Worm (Caenorhabditis elegans) whole organism, mixed stage, embryonic: ENCODE results near the gene M163.22.

ENCODE experiments used
- M03D4.4 ChIP-seq: sonication (generic microtip); optimal IDR thresholded peaks from 2 replicates; lab custom pipeline; 2017; ENCODE audit warnings: mild to moderate bottlenecking, missing genetic modification characterization, missing compliant biosample characterization
- bed-3 ChIP-seq: fragments of 200-800 bp; sonication (Bioruptor generic); optimal IDR thresholded peaks from 3 replicates; lab custom pipeline; 2018; ENCODE audit warnings: mild to moderate bottlenecking, missing genetic modification characterization, moderate library complexity, missing compliant biosample characterization
- blmp-1 ChIP-seq: fragments of 150-350 bp; optimal IDR thresholded peaks from 2 replicates; lab custom pipeline; 2014; ENCODE audit warnings: missing biosample characterization, missing genetic modification characterization
- ceh-39 ChIP-seq: fragments of 150-350 bp; optimal IDR thresholded peaks from 2 replicates; lab custom pipeline; 2014; ENCODE audit warnings: missing biosample characterization, missing genetic modification characterization
- ceh-43 ChIP-seq: fragments of 200-800 bp; sonication (Bioruptor generic); optimal IDR thresholded peaks from 2 replicates; lab custom pipeline; 2018; ENCODE audit warnings: mild to moderate bottlenecking, missing genetic modification characterization, moderate library complexity, missing compliant biosample characterization
- ceh-83 ChIP-seq: fragments of 200-800 bp; sonication (Bioruptor generic); optimal IDR thresholded peaks from 2 replicates; lab custom pipeline; 2018; ENCODE audit warnings: mild to moderate bottlenecking, missing genetic modification characterization, missing compliant biosample characterization
- ces-1 ChIP-seq: fragments of 150-350 bp; optimal IDR thresholded peaks from 2 replicates; lab custom pipeline; 2014; ENCODE audit warnings: missing biosample characterization, missing genetic modification reagents, missing genetic modification characterization
- cnd-1 ChIP-seq: fragments of 200-800 bp; sonication (Bioruptor generic); optimal IDR thresholded peaks from 2 replicates; lab custom pipeline; 2018; ENCODE audit warnings: mild to moderate bottlenecking, missing genetic modification characterization, missing compliant biosample characterization
- drap-1 ChIP-seq: fragments of 200-800 bp; sonication (Bioruptor generic); optimal IDR thresholded peaks from 3 replicates; lab custom pipeline; 2018; ENCODE audit warnings: mild to moderate bottlenecking, missing genetic modification characterization, missing compliant biosample characterization
- elt-1 ChIP-seq: sonication (generic microtip); optimal IDR thresholded peaks from 2 replicates; lab custom pipeline; 2017; ENCODE audit warnings: missing genetic modification characterization, mild to moderate bottlenecking, missing compliant biosample characterization, antibody characterized with exemption, moderate library complexity, borderline replicate concordance; ENCODE audit not compliant: insufficient read depth
- elt-3 ChIP-seq: fragments of 150-350 bp; optimal IDR thresholded peaks from 2 replicates; lab custom pipeline; 2014; ENCODE audit warnings: missing biosample characterization, missing genetic modification characterization
- flh-1 ChIP-seq: fragments of 200-800 bp; sonication (Bioruptor generic); optimal IDR thresholded peaks from 2 replicates; lab custom pipeline; 2018; ENCODE audit warnings: mild to moderate bottlenecking, missing genetic modification characterization, moderate library complexity, missing compliant biosample characterization
- ham-2 ChIP-seq: fragments of 200-800 bp; sonication (Bioruptor generic); optimal IDR thresholded peaks from 2 replicates; lab custom pipeline; 2018; ENCODE audit warnings: mild to moderate bottlenecking, missing genetic modification characterization, missing compliant biosample characterization
- hlh-1 ChIP-seq: fragments of 150-350 bp; optimal IDR thresholded peaks from 2 replicates; lab custom pipeline; 2014; ENCODE audit warnings: missing biosample characterization, missing genetic modification reagents, missing genetic modification characterization
- lin-13 ChIP-seq: fragments of 150-350 bp; optimal IDR thresholded peaks from 2 replicates; lab custom pipeline; 2014; ENCODE audit warnings: missing biosample characterization, missing genetic modification characterization
- lin-32 ChIP-seq: fragments of 200-800 bp; sonication (Bioruptor generic); optimal IDR thresholded peaks from 2 replicates; lab custom pipeline; 2018; ENCODE audit warnings: mild to moderate bottlenecking, missing genetic modification characterization, missing compliant biosample characterization
- lsy-2 ChIP-seq: fragments of 150-350 bp; optimal IDR thresholded peaks from 2 replicates; lab custom pipeline; 2014; ENCODE audit warnings: missing biosample characterization, missing genetic modification characterization
- mab-5 ChIP-seq: fragments of 150-350 bp; optimal IDR thresholded peaks from 2 replicates; lab custom pipeline; 2014; ENCODE audit warnings: missing biosample characterization, missing genetic modification characterization
- mep-1 ChIP-seq: fragments of 150-350 bp; optimal IDR thresholded peaks from 2 replicates; lab custom pipeline; 2017; ENCODE audit warnings: missing biosample characterization, missing genetic modification reagents, missing genetic modification characterization, inconsistent platforms
- mls-2 ChIP-seq: sonication (generic microtip); optimal IDR thresholded peaks from 2 replicates; lab custom pipeline; 2016; ENCODE audit warnings: mild to moderate bottlenecking, missing genetic modification characterization, moderate library complexity, missing compliant biosample characterization
- nhr-12 ChIP-seq: fragments of 150-350 bp; optimal IDR thresholded peaks from 2 replicates; lab custom pipeline; 2014; ENCODE audit warnings: missing biosample characterization, missing genetic modification characterization
- nhr-2 ChIP-seq: fragments of 150-350 bp; optimal IDR thresholded peaks from 2 replicates; lab custom pipeline; 2014; ENCODE audit warnings: missing biosample characterization, missing genetic modification characterization
- nhr-237 ChIP-seq: fragments of 150-350 bp; optimal IDR thresholded peaks from 2 replicates; lab custom pipeline; 2014; ENCODE audit warnings: missing biosample characterization, missing genetic modification characterization
- nhr-28 ChIP-seq: fragments of 150-350 bp; optimal IDR thresholded peaks from 2 replicates; lab custom pipeline; 2014; ENCODE audit warnings: missing biosample characterization, missing genetic modification characterization
- nhr-76 ChIP-seq: sonication (generic microtip); optimal IDR thresholded peaks from 2 replicates; lab custom pipeline; 2017; ENCODE audit warnings: missing biosample characterization, missing genetic modification characterization
- pha-4 ChIP-seq: fragments of 150-350 bp; optimal IDR thresholded peaks from 2 replicates; lab custom pipeline; 2018; ENCODE audit warnings: missing biosample characterization, missing genetic modification reagents, missing genetic modification characterization
- sem-2 ChIP-seq: fragments of 200-800 bp; sonication (Bioruptor generic); optimal IDR thresholded peaks from 2 replicates; lab custom pipeline; 2018; ENCODE audit warnings: mild to moderate bottlenecking, missing genetic modification characterization, missing compliant biosample characterization
- snpc-4 ChIP-seq: fragments of 150-350 bp; optimal IDR thresholded peaks from 2 replicates; lab custom pipeline; 2014; ENCODE audit warnings: missing biosample characterization, missing genetic modification characterization
- sptf-1 ChIP-seq: sonication (generic microtip); optimal IDR thresholded peaks from 2 replicates; lab custom pipeline; 2017; ENCODE audit warnings: mild to moderate bottlenecking, missing genetic modification characterization, moderate library complexity, missing compliant biosample characterization
- tbx-8 ChIP-seq: fragments of 200-800 bp; sonication (Bioruptor generic); optimal IDR thresholded peaks from 2 replicates; lab custom pipeline; 2018; ENCODE audit warnings: mild to moderate bottlenecking, missing genetic modification characterization, moderate library complexity, missing compliant biosample characterization
- unc-120 ChIP-seq: sonication (generic microtip); optimal IDR thresholded peaks from 2 replicates; lab custom pipeline; 2017; ENCODE audit warnings: missing genetic modification characterization, missing compliant biosample characterization; ENCODE audit not compliant: poor library complexity, severe bottlenecking
- unc-39 ChIP-seq: fragments of 150-350 bp; optimal IDR thresholded peaks from 2 replicates; lab custom pipeline; 2014; ENCODE audit warnings: missing biosample characterization, missing genetic modification characterization
- unc-62 ChIP-seq: fragments of 150-350 bp; optimal IDR thresholded peaks from 2 replicates; lab custom pipeline; 2014; ENCODE audit warnings: missing biosample characterization, missing genetic modification reagents, missing genetic modification characterization
- zip-8 ChIP-seq: fragments of 150-350 bp; optimal IDR thresholded peaks from 2 replicates; lab custom pipeline; 2014; ENCODE audit warnings: missing biosample characterization, missing genetic modification characterization
- ztf-11 ChIP-seq: fragments of 150-350 bp; optimal IDR thresholded peaks from 2 replicates; lab custom pipeline; 2014; ENCODE audit warnings: missing biosample characterization, missing genetic modification characterization

M163.22 gene

DNA sequence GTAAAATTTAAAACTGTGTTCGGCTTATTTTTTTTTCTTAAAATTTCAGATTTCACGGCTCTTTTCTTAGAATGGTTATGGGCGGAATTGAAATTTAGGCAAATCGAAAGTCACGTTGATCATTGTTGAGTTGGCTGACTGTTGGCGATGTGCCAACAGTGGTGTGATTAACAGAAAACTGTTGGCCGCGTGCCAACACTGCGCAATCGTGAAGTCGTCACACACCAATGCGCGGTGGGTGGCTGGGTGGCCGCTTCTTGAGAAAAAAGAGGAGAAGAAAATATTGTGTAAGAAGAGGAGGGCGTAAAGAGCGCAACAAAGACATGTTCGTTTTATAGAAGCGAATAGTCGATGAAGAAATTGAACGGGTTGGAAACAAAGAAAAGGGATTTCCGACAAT, 25.4 kb downstream of the M163.22 start:
- no peak for TF ChIP-seq lin-32 (GFP tag; lab: Kevin White, UChicago)
- no peak for TF ChIP-seq blmp-1
- no peak for TF ChIP-seq mab-5 (tag; lab: Kevin White, UChicago)
- no peak for TF ChIP-seq pha-4 (tag; lab: Kevin White, UChicago)
- TF ChIP-seq nhr-12 = no peak
- TF ChIP-seq nhr-2 (tag; lab: Kevin White, UChicago) = no peak
- no peak for TF ChIP-seq lsy-2 (tag; lab: Kevin White, UChicago)
- no peak for TF ChIP-seq nhr-28 (tag; lab: Kevin White, UChicago)
- TF ChIP-seq ztf-11 = no peak
- TF ChIP-seq ceh-39 = peak; percentile 70
- TF ChIP-seq elt-3 (tag; lab: Kevin White, UChicago) = no peak
- no peak for TF ChIP-seq sptf-1 (tag; lab: Kevin White, UChicago)
- TF ChIP-seq flh-1 (GFP tag; lab: Kevin White, UChicago) = no peak
- TF ChIP-seq ceh-43 (GFP tag; lab: Kevin White, UChicago) = no peak
- TF ChIP-seq drap-1 = no peak
- TF ChIP-seq unc-39 (tag; lab: Kevin White, UChicago) = no peak
- no peak for TF ChIP-seq sem-2 (GFP tag; lab: Kevin White, UChicago)
- TF ChIP-seq cnd-1 (tag; lab: Kevin White, UChicago) = peak; percentile 55
- no peak for TF ChIP-seq ham-2 (GFP tag; lab: Kevin White, UChicago)
- peak; percentile 23 for TF ChIP-seq zip-8 (tag; lab: Kevin White, UChicago)
- TF ChIP-seq ceh-83 (GFP tag; lab: Kevin White, UChicago) = no peak
- no peak for TF ChIP-seq bed-3 (GFP tag; lab: Kevin White, UChicago)
- no peak for TF ChIP-seq ces-1 (GFP tag; lab: Kevin White, UChicago)
- no peak for TF ChIP-seq M03D4.4 (tag; lab: Kevin White, UChicago)
- no peak for TF ChIP-seq nhr-237 (tag; lab: Kevin White, UChicago)
- TF ChIP-seq lin-13 (tag; lab: Kevin White, UChicago) = no peak
- peak; percentile 38 for TF ChIP-seq mep-1 (tag; lab: Kevin White, UChicago)
- TF ChIP-seq elt-1 (tag; lab: Kevin White, UChicago) = no peak
- no peak for TF ChIP-seq tbx-8 (GFP tag; lab: Kevin White, UChicago)
- no peak for TF ChIP-seq unc-120
- TF ChIP-seq nhr-76 = no peak
- TF ChIP-seq mls-2 (tag; lab: Kevin White, UChicago) = peak; percentile 22
- TF ChIP-seq hlh-1 = no peak
- no peak for TF ChIP-seq snpc-4 (tag; lab: Kevin White, UChicago)
- TF ChIP-seq unc-62 (GFP tag; lab: Kevin White, UChicago) = no peak
- TF ChIP-seq, all 35 proteins: peak for 5

ce11 chrX:14492441-14492840, 26.7 kb downstream of the M163.22 start:
- no peak for TF ChIP-seq mab-5 (tag; lab: Kevin White, UChicago)
- no peak for TF ChIP-seq ceh-43 (GFP tag; lab: Kevin White, UChicago)
- no peak for TF ChIP-seq M03D4.4 (tag; lab: Kevin White, UChicago)
- no peak for TF ChIP-seq flh-1 (GFP tag; lab: Kevin White, UChicago)
- TF ChIP-seq hlh-1 = no peak
- no peak for TF ChIP-seq snpc-4 (tag; lab: Kevin White, UChicago)
- TF ChIP-seq nhr-28 (tag; lab: Kevin White, UChicago) = no peak
- TF ChIP-seq nhr-237 (tag; lab: Kevin White, UChicago) = no peak

DNA sequence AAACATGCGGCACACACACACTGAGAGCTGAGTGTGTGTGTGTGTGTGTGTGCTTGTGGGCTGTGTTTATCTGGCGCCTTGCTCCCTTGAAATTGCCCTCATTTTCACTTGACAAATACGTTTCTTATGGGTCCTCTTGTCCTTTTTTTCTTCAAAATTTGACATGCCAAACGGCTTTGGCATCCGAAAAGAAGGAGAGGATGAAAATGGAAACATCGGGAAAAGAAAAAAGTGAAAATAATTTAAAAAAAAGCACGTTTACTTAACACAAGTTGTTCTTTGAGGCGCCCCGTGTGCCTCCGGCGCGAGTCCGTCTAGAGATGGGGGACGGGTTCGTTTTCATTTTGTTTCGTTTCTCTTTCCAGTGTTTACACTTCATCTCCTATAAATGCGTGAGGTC, 29.4 kb downstream of the M163.22 start:
- TF ChIP-seq lsy-2 (tag; lab: Kevin White, UChicago) (no peak), ceh-43 (GFP tag; lab: Kevin White, UChicago) (no peak), sem-2 (GFP tag; lab: Kevin White, UChicago) (no peak), ztf-11 (no peak), nhr-76 (no peak)
- TF ChIP-seq, all 35 proteins: peak for 0

DNA sequence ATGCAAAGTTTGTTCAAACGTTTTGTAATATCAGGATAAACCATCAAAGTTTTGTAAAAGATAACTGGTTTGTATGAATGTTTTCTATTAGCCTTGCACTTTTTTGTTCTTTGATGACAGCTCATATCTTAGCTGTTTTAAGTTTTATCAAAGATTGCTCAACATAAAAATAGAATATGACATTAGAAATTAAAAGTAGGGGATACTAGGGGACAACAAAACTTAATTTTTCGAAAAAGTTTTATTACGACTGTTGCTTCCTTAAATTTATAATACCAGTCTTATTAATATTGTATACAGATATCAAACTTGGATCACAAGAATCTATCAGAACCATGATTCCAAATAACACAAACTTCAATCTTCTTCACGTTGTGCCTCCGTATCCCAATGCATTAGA, 30.1 kb downstream of the M163.22 start, which contains the start of gene ztf-14:
TSS of gene ztf-14 (plus strand) at position 301 of the 400 bp plus-strand sequence.
- no peak for TF ChIP-seq nhr-28 (tag; lab: Kevin White, UChicago)
- TF ChIP-seq drap-1 = no peak
- no peak for TF ChIP-seq hlh-1
- TF ChIP-seq unc-120 = no peak
- no peak for TF ChIP-seq nhr-237 (tag; lab: Kevin White, UChicago)
- TF ChIP-seq lin-32 (GFP tag; lab: Kevin White, UChicago) = no peak
- no peak for TF ChIP-seq unc-39 (tag; lab: Kevin White, UChicago)
- no peak for TF ChIP-seq sptf-1 (tag; lab: Kevin White, UChicago)
- TF ChIP-seq ztf-11 = no peak
- TF ChIP-seq cnd-1 (tag; lab: Kevin White, UChicago) = no peak
- no peak for TF ChIP-seq elt-3 (tag; lab: Kevin White, UChicago)
- no peak for TF ChIP-seq pha-4 (tag; lab: Kevin White, UChicago)
- TF ChIP-seq ceh-39 = no peak
- no peak for TF ChIP-seq elt-1 (tag; lab: Kevin White, UChicago)
- no peak for TF ChIP-seq sem-2 (GFP tag; lab: Kevin White, UChicago)
